Worm (Caenorhabditis elegans): ENCODE data around the gene copb-2.

ce11 chrIV:9469293-9469692, 9.8 kb downstream of the copb-2 start:
- TF ChIP-seq him-1 (tag; optimal IDR thresholded peaks at IDR 0.05) (no peak), W03F9.2 (tag; optimal IDR thresholded peaks at IDR 0.05) (no peak), dao-5 (tag; optimal IDR thresholded peaks at IDR 0.05) (no peak)

Measured in whole organism, L4/young adult.